Fruit fly (Drosophila melanogaster) whole organism, embryonic: ENCODE results near the gene dbr.

Experiments
- ATbp ChIP-seq: fragments of 200-800 bp; sonication (Bioruptor generic); optimal IDR thresholded peaks from 2 replicates; lab custom pipeline; 2017; ENCODE audit warnings: missing biosample characterization, mild to moderate bottlenecking, missing genetic modification characterization, missing genetic modification reagents
- Bgb ChIP-seq: fragments of 200-800 bp; sonication (Bioruptor generic); IDR thresholded peaks from 2 replicates; pipeline ENCODE4 v1.3.6; 2022; ENCODE audit warnings: missing biosample characterization, missing genetic modification characterization; ENCODE audit not compliant: partially characterized antibody
- CG10543 ChIP-seq: fragments of 200-800 bp; sonication (Bioruptor generic); optimal IDR thresholded peaks from 3 replicates; lab custom pipeline; 2017; ENCODE audit warnings: missing biosample characterization, mild to moderate bottlenecking, missing genetic modification characterization, moderate library complexity
- CG11093 ChIP-seq: fragments of 200-800 bp; sonication (Bioruptor generic); IDR thresholded peaks from 3 replicates; pipeline ENCODE4 v1.3.6; 2022; ENCODE audit warnings: missing biosample characterization, missing genetic modification characterization
- CG12104 ChIP-seq: fragments of 200-800 bp; sonication (Bioruptor generic); optimal IDR thresholded peaks from 3 replicates; lab custom pipeline; 2016; ENCODE audit warnings: missing biosample characterization, missing genetic modification characterization
- CG13287 ChIP-seq: fragments of 200-800 bp; sonication (Bioruptor generic); IDR thresholded peaks from 2 replicates; pipeline ENCODE4 v1.3.6; 2022; ENCODE audit warnings: missing biosample characterization, missing genetic modification characterization; ENCODE audit not compliant: partially characterized antibody
- CG13296 ChIP-seq: fragments of 200-800 bp; sonication (Bioruptor generic); optimal IDR thresholded peaks from 3 replicates; lab custom pipeline; 2018; ENCODE audit warnings: missing biosample characterization, mild to moderate bottlenecking, missing genetic modification characterization
- CG14014 ChIP-seq: fragments of 200-800 bp; sonication (Bioruptor generic); IDR thresholded peaks from 2 replicates; pipeline ENCODE4 v1.3.6; 2022; ENCODE audit warnings: missing biosample characterization, missing genetic modification characterization
- CG14667 ChIP-seq: fragments of 200-800 bp; sonication (Bioruptor generic); IDR thresholded peaks from 2 replicates; pipeline ENCODE4 v1.3.6; 2022; ENCODE audit warnings: missing biosample characterization, missing genetic modification characterization
- CG15696 ChIP-seq: fragments of 200-800 bp; sonication (Bioruptor generic); optimal IDR thresholded peaks from 2 replicates; lab custom pipeline; 2019; ENCODE audit warnings: missing biosample characterization, mild to moderate bottlenecking, missing genetic modification characterization, moderate library complexity
- CG17612 ChIP-seq: fragments of 200-800 bp; sonication (Bioruptor generic); IDR thresholded peaks from 2 replicates; pipeline ENCODE4 v1.3.6; 2022; ENCODE audit warnings: missing biosample characterization, missing genetic modification characterization
- CG17829 ChIP-seq: fragments of 200-800 bp; optimal IDR thresholded peaks from 2 replicates; lab custom pipeline; 2019; ENCODE audit warnings: missing biosample characterization, mild to moderate bottlenecking, missing genetic modification characterization, moderate library complexity
- CG2678 ChIP-seq: fragments of 200-800 bp; sonication (Bioruptor generic); optimal IDR thresholded peaks from 3 replicates; lab custom pipeline; 2019; ENCODE audit warnings: missing biosample characterization, mild to moderate bottlenecking, missing genetic modification characterization, moderate library complexity
- CG2875 ChIP-seq: fragments of 200-800 bp; sonication (Bioruptor generic); optimal IDR thresholded peaks from 2 replicates; lab custom pipeline; 2017; ENCODE audit warnings: missing biosample characterization, mild to moderate bottlenecking, missing genetic modification characterization, missing genetic modification reagents
- CG3281 ChIP-seq: fragments of 200-800 bp; sonication (Bioruptor generic); optimal IDR thresholded peaks from 3 replicates; lab custom pipeline; 2017; ENCODE audit warnings: missing biosample characterization, mild to moderate bottlenecking, missing genetic modification characterization
- CG34422 ChIP-seq: fragments of 200-800 bp; sonication (Bioruptor generic); IDR thresholded peaks from 3 replicates; pipeline ENCODE4 v1.3.6; 2022; ENCODE audit warnings: missing biosample characterization, missing genetic modification characterization
- CG43689 ChIP-seq: fragments of 200-800 bp; sonication (Bioruptor generic); IDR thresholded peaks from 2 replicates; pipeline ENCODE4 v1.3.6; 2022; ENCODE audit warnings: missing biosample characterization, missing genetic modification characterization
- CTCF ChIP-seq: fragments of 200-800 bp; sonication (Bioruptor generic); optimal IDR thresholded peaks from 2 replicates; lab custom pipeline; 2017; ENCODE audit warnings: missing biosample characterization, mild to moderate bottlenecking, missing genetic modification characterization, moderate library complexity
- D19B ChIP-seq: fragments of 200-800 bp; sonication (Bioruptor generic); optimal IDR thresholded peaks from 2 replicates; lab custom pipeline; 2017; ENCODE audit warnings: missing biosample characterization, mild to moderate bottlenecking, missing genetic modification characterization
- Dll ChIP-seq: fragments of 200-800 bp; sonication (Bioruptor generic); IDR thresholded peaks from 4 replicates; pipeline ENCODE4 v1.3.6; 2022; ENCODE audit warnings: missing biosample characterization, missing genetic modification characterization; ENCODE audit not compliant: partially characterized antibody
- GATAe ChIP-seq: fragments of 200-800 bp; sonication (Bioruptor generic); conservative IDR thresholded peaks from 2 replicates; pipeline ENCODE4 v1.3.6; 2022; ENCODE audit warnings: missing biosample characterization, missing genetic modification characterization
- Gsc ChIP-seq: fragments of 200-800 bp; sonication (Bioruptor generic); IDR thresholded peaks from 2 replicates; pipeline ENCODE4 v1.3.6; 2022; ENCODE audit warnings: missing biosample characterization, missing genetic modification characterization
- Med ChIP-seq: fragments of 200-800 bp; sonication (Bioruptor generic); peaks from one replicate; lab custom pipeline; 2016; ENCODE audit warnings: missing biosample characterization, missing genetic modification characterization, mild to moderate bottlenecking, inconsistent platforms, moderate library complexity
- Ptx1 ChIP-seq: fragments of 200-800 bp; sonication (Bioruptor generic); IDR thresholded peaks from 2 replicates; pipeline ENCODE4 v1.3.6; 2022; ENCODE audit warnings: missing biosample characterization, missing genetic modification characterization
- Sox102F ChIP-seq: fragments of 200-800 bp; sonication (Bioruptor generic); optimal IDR thresholded peaks from 2 replicates; lab custom pipeline; 2018; ENCODE audit warnings: missing biosample characterization, mild to moderate bottlenecking, missing genetic modification characterization, moderate library complexity
- Trl ChIP-seq, 3 experiments: fragments of >200 bp in 2 of 3; fragments of 200-800 bp in 1 of 3; sonication (Bioruptor generic) in 1 of 3; optimal IDR thresholded peaks; 2 replicates in 1 of 3; 3 replicates in 2 of 3; lab custom pipeline; 2016 to 2017; ENCODE audit warnings: missing biosample characterization in 1 of 3, missing genetic modification characterization in 1 of 3
- Vsx1 ChIP-seq: fragments of 200-800 bp; sonication (Bioruptor generic); optimal IDR thresholded peaks from 2 replicates; lab custom pipeline; 2017; ENCODE audit warnings: missing biosample characterization, mild to moderate bottlenecking, missing genetic modification characterization, missing genetic modification reagents
- Xbp1 ChIP-seq: fragments of 200-800 bp; sonication (Bioruptor generic); optimal IDR thresholded peaks from 3 replicates; lab custom pipeline; 2016; ENCODE audit warnings: missing biosample characterization, mild to moderate bottlenecking, missing genetic modification characterization
- amos ChIP-seq: fragments of 200-800 bp; sonication (Bioruptor generic); IDR thresholded peaks from 2 replicates; pipeline ENCODE4 v1.3.6; 2022; ENCODE audit warnings: missing biosample characterization, missing genetic modification characterization; ENCODE audit not compliant: partially characterized antibody
- ase ChIP-seq: fragments of 200-800 bp; sonication (Bioruptor generic); IDR thresholded peaks from 3 replicates; pipeline ENCODE4 v1.3.6; 2022; ENCODE audit warnings: missing biosample characterization, missing genetic modification characterization
- cg ChIP-seq: fragments of 200-800 bp; sonication (Bioruptor generic); optimal IDR thresholded peaks from 3 replicates; lab custom pipeline; 2019; ENCODE audit warnings: missing biosample characterization, mild to moderate bottlenecking, missing genetic modification characterization, moderate library complexity
- chinmo ChIP-seq: fragments of 200-800 bp; sonication (Bioruptor generic); IDR thresholded peaks from 4 replicates; pipeline ENCODE4 v1.3.6; 2022; ENCODE audit warnings: missing biosample characterization, missing genetic modification characterization; ENCODE audit not compliant: partially characterized antibody
- ci ChIP-seq: fragments of 200-800 bp; sonication (Bioruptor generic); IDR thresholded peaks from 3 replicates; pipeline ENCODE4 v1.3.6; 2022; ENCODE audit warnings: missing biosample characterization, missing genetic modification characterization
- ewg ChIP-seq: fragments of 200-800 bp; sonication (Bioruptor generic); optimal IDR thresholded peaks from 3 replicates; lab custom pipeline; 2017; ENCODE audit warnings: mild to moderate bottlenecking, missing biosample characterization, missing genetic modification reagents, missing genetic modification characterization
- ftz-f1 ChIP-seq: fragments of 200-800 bp; sonication (Bioruptor generic); optimal IDR thresholded peaks from 2 replicates; lab custom pipeline; 2016; ENCODE audit warnings: missing biosample characterization, missing genetic modification characterization
- lola ChIP-seq, 3 experiments: fragments of >200 bp in 2 of 3; fragments of 200-800 bp in 1 of 3; sonication (Bioruptor generic) in 1 of 3; optimal IDR thresholded peaks; 2 replicates each; lab custom pipeline; 2017 to 2019; ENCODE audit warnings: missing biosample characterization in 3 of 3, missing genetic modification characterization in 3 of 3, mild to moderate bottlenecking in 1 of 3, moderate library complexity in 1 of 3
- nom ChIP-seq: fragments of 200-800 bp; sonication (Bioruptor generic); optimal IDR thresholded peaks from 2 replicates; lab custom pipeline; 2017; ENCODE audit warnings: missing biosample characterization, missing genetic modification characterization, mild to moderate bottlenecking, moderate library complexity, missing genetic modification reagents
- otp ChIP-seq: fragments of 200-800 bp; sonication (Bioruptor generic); IDR thresholded peaks from 3 replicates; pipeline ENCODE4, ENCODE4 v1.3.6; 2022; ENCODE audit warnings: missing biosample characterization, missing genetic modification characterization
- phol ChIP-seq: fragments of 200-800 bp; sonication (Bioruptor generic); optimal IDR thresholded peaks from 3 replicates; lab custom pipeline; 2018; ENCODE audit warnings: missing biosample characterization, mild to moderate bottlenecking, missing genetic modification characterization, moderate library complexity
- pita ChIP-seq: fragments of 200-800 bp; sonication (Bioruptor generic); optimal IDR thresholded peaks from 2 replicates; lab custom pipeline; 2017; ENCODE audit warnings: missing biosample characterization, mild to moderate bottlenecking, missing genetic modification characterization
- pzg ChIP-seq: fragments of 200-800 bp; sonication (Bioruptor generic); optimal IDR thresholded peaks from 3 replicates; lab custom pipeline; 2018; ENCODE audit warnings: missing biosample characterization, mild to moderate bottlenecking, missing genetic modification characterization, moderate library complexity
- sd ChIP-seq: fragments of 200-800 bp; sonication (Bioruptor generic); optimal IDR thresholded peaks from 3 replicates; lab custom pipeline; 2018; ENCODE audit warnings: missing biosample characterization, mild to moderate bottlenecking, missing genetic modification characterization, moderate library complexity
- tgo ChIP-seq: fragments of 200-800 bp; sonication (Bioruptor generic); IDR thresholded peaks from 3 replicates; pipeline ENCODE4 v1.3.6; 2022; ENCODE audit warnings: missing biosample characterization, missing genetic modification characterization
- trem ChIP-seq: fragments of 200-800 bp; optimal IDR thresholded peaks from 3 replicates; lab custom pipeline; 2019; ENCODE audit warnings: missing biosample characterization, mild to moderate bottlenecking, missing genetic modification characterization, moderate library complexity
- unc-4 ChIP-seq: fragments of 200-800 bp; sonication (Bioruptor generic); IDR thresholded peaks from 2 replicates; pipeline ENCODE4 v1.3.6; 2022; ENCODE audit warnings: missing biosample characterization, missing genetic modification characterization; ENCODE audit not compliant: partially characterized antibody
- vvl ChIP-seq: fragments of 200-800 bp; sonication (Bioruptor generic); IDR thresholded peaks from 2 replicates; pipeline ENCODE4 v1.3.6; 2022; ENCODE audit warnings: missing biosample characterization, missing genetic modification characterization
- zen2 ChIP-seq: fragments of 200-800 bp; sonication (Bioruptor generic); IDR thresholded peaks from 3 replicates; pipeline ENCODE4 v1.3.6; 2022; ENCODE audit warnings: missing biosample characterization, missing genetic modification characterization; ENCODE audit not compliant: partially characterized antibody

Gene dbr

DNA sequence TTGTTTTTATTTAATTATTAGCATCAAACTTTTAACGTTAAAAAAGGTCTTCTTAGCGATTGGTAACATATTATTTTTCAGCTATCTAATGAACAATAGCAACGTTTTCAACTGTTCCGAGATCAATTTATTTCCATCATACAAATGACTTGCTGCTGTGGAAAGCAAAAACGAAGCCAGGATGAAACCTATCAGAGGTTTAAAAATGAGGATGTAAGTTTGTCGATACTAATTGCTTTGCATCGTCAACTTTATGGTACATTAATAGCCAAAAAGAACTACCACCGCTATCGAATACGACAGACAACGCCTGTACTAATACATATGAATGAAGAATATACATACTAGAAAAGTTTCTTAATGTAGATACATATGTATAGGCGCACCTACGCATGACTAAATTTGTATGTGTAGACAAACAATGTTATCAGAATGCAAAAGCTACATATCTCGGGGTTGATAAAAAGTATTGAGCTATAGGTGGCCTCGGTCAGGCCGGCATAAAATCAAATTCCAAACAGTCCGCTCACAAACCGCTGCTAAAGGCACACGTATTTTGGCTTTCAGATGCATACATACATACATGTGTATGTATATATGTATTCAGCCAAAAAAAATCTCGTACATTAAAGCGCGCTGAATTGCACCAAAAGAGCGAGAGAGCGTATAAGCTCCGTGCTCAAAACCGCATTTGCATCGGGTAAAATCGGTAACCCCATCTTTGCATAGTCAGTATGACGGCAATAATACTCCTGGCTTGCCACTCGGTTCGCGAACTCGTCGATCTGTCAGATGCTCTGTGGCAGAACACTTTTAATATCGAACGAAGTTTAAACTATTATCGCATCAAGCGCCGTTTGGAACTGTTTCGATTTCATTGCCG lies 5.8 kb downstream of the dbr start (continued):
- TF ChIP-seq CG2875 (GFP tag; lab: Kevin White, UChicago) (no peak), CG43689 (GFP tag; lab: Robert Waterston, UW) (no peak), vvl (GFP tag; lab: Robert Waterston, UW) (no peak), Ptx1 (GFP tag; lab: Robert Waterston, UW) (0 out of 2 replicates have a peak, but pooled peaks have one; percentile 13), trem (tag; lab: Kevin White, UChicago) (no peak), lola (GFP tag; optimal IDR thresholded peaks at IDR 0.05; lab: Kevin White, UChicago) (peak in 1 of 3 experiments; percentile 29), Med (GFP tag; lab: Kevin White, UChicago) (peak; percentile 77), CG17829 (tag; lab: Kevin White, UChicago) (no peak), CG11093 (GFP tag; lab: Robert Waterston, UW) (no peak), ewg (GFP tag; lab: Kevin White, UChicago) (peak; percentile 35), CG14014 (GFP tag; lab: Robert Waterston, UW) (no peak), unc-4 (GFP tag; lab: Robert Waterston, UW) (peak; percentile 28; the same call in 1 of the 2 replicates), nom (GFP tag; lab: Kevin White, UChicago) (peak; percentile 15), CG2678 (tag; lab: Kevin White, UChicago) (peak; percentile 24), chinmo (GFP tag; lab: Robert Waterston, UW) (peak; percentile 93), CG10543 (GFP tag; lab: Kevin White, UChicago) (peak; percentile 20), Bgb (peak; percentile 53), CG14667 (GFP tag; lab: Robert Waterston, UW) (no peak), CG15696 (tag; lab: Kevin White, UChicago) (no peak), CTCF (GFP tag; lab: Kevin White, UChicago) (peak; percentile 91), tgo (GFP tag; lab: Robert Waterston, UW) (no peak), pita (GFP tag; lab: Kevin White, UChicago) (peak; percentile 15), otp (GFP tag; lab: Robert Waterston, UW) (no peak), zen2 (GFP tag; lab: Robert Waterston, UW) (no peak), sd (tag; lab: Kevin White, UChicago) (peak; percentile 98), phol (tag; lab: Kevin White, UChicago) (no peak), CG13296 (peak; percentile 9), ase (GFP tag; lab: Robert Waterston, UW) (no peak), ci (GFP tag; lab: Robert Waterston, UW) (peak; percentile 24; the same call in 1 of the 3 replicates), Xbp1 (GFP tag; lab: Kevin White, UChicago) (no peak), pzg (GFP tag; lab: Kevin White, UChicago) (peak; percentile 14), ftz-f1 (GFP tag; lab: Kevin White, UChicago) (peak; percentile 66), GATAe (GFP tag; lab: Robert Waterston, UW) (peak; percentile 53), Trl (optimal IDR thresholded peaks at IDR 0.05; lab: Kevin White, UChicago) (peak; percentile 57 to 65), Trl (GFP tag; optimal IDR thresholded peaks at IDR 0.05; lab: Kevin White, UChicago) (no peak), CG12104 (no peak), CG17612 (no peak), Vsx1 (no peak), D19B (GFP tag; lab: Kevin White, UChicago) (no peak), CG34422 (GFP tag; lab: Robert Waterston, UW) (no peak), Gsc (no peak), Sox102F (GFP tag; lab: Kevin White, UChicago) (no peak), CG3281 (peak; percentile 14), amos (GFP tag; lab: Robert Waterston, UW) (peak; percentile 35; the same call in 1 of the 2 replicates), cg (peak; percentile 90), Dll (GFP tag; lab: Robert Waterston, UW) (peak; percentile 41; the same call in 1 of the 4 replicates), ATbp (GFP tag; lab: Kevin White, UChicago) (no peak), CG13287 (GFP tag; lab: Robert Waterston, UW) (0 out of 2 replicates have a peak, but pooled peaks have one; percentile 18)
